Fruit fly (Drosophila melanogaster) whole organism, embryonic: ENCODE measurements around the gene H2.0.

Source experiments
- B-H2 ChIP-seq: fragments of 200-800 bp; sonication (Bioruptor generic); optimal IDR thresholded peaks from 2 replicates; lab custom pipeline; 2018; ENCODE audit warnings: missing biosample characterization, mild to moderate bottlenecking, missing genetic modification characterization
- CG11247 ChIP-seq: fragments of 200-800 bp; sonication (Bioruptor generic); IDR thresholded peaks from 2 replicates; pipeline ENCODE4 v1.3.6; 2022; ENCODE audit warnings: missing biosample characterization, missing genetic modification characterization
- CG11398 ChIP-seq: fragments of 200-800 bp; sonication (Bioruptor generic); optimal IDR thresholded peaks from 2 replicates; lab custom pipeline; 2016; ENCODE audit warnings: missing biosample characterization, missing genetic modification characterization
- CG13624 ChIP-seq: fragments of 200-800 bp; sonication (Bioruptor generic); optimal IDR thresholded peaks from 2 replicates; lab custom pipeline; 2016; ENCODE audit warnings: missing biosample characterization, missing genetic modification characterization
- CG15073 ChIP-seq: fragments of 200-800 bp; sonication (Bioruptor generic); optimal IDR thresholded peaks from 2 replicates; lab custom pipeline; 2016; ENCODE audit warnings: missing biosample characterization, missing genetic modification characterization
- CG15696 ChIP-seq: fragments of 200-800 bp; sonication (Bioruptor generic); optimal IDR thresholded peaks from 2 replicates; lab custom pipeline; 2019; ENCODE audit warnings: missing biosample characterization, mild to moderate bottlenecking, missing genetic modification characterization, moderate library complexity
- CG1647 ChIP-seq: fragments of 200-800 bp; sonication (Bioruptor generic); optimal IDR thresholded peaks from 3 replicates; lab custom pipeline; 2016; ENCODE audit warnings: missing biosample characterization, missing genetic modification characterization
- CG17385 ChIP-seq: fragments of 200-800 bp; sonication (Bioruptor generic); optimal IDR thresholded peaks from 3 replicates; lab custom pipeline; 2018; ENCODE audit warnings: missing biosample characterization, mild to moderate bottlenecking, missing genetic modification characterization
- CG18599 ChIP-seq: fragments of 200-800 bp; sonication (Bioruptor generic); optimal IDR thresholded peaks from 3 replicates; lab custom pipeline; 2017; ENCODE audit warnings: missing biosample characterization, missing genetic modification characterization, mild to moderate bottlenecking, moderate library complexity, missing genetic modification reagents
- CG18619 ChIP-seq: fragments of 200-800 bp; sonication (Bioruptor generic); optimal IDR thresholded peaks from 3 replicates; lab custom pipeline; 2017; ENCODE audit warnings: missing biosample characterization, mild to moderate bottlenecking, missing genetic modification characterization
- CG3281 ChIP-seq: fragments of 200-800 bp; sonication (Bioruptor generic); optimal IDR thresholded peaks from 3 replicates; lab custom pipeline; 2017; ENCODE audit warnings: missing biosample characterization, mild to moderate bottlenecking, missing genetic modification characterization
- CG33557 ChIP-seq: fragments of 200-800 bp; sonication (Bioruptor generic); optimal IDR thresholded peaks from 2 replicates; lab custom pipeline; 2019; ENCODE audit warnings: missing biosample characterization, mild to moderate bottlenecking, missing genetic modification characterization, moderate library complexity
- CG4617 ChIP-seq: fragments of 200-800 bp; sonication (Bioruptor generic); optimal IDR thresholded peaks from 3 replicates; lab custom pipeline; 2016; ENCODE audit warnings: missing biosample characterization, missing genetic modification characterization, borderline replicate concordance
- CG6272 ChIP-seq: fragments of 200-800 bp; sonication (Bioruptor generic); IDR thresholded peaks from 2 replicates; pipeline ENCODE4 v1.3.6; 2022; ENCODE audit warnings: missing biosample characterization, missing genetic modification characterization
- CG7357 ChIP-seq: fragments of 200-800 bp; sonication (Bioruptor generic); IDR thresholded peaks from 3 replicates; pipeline ENCODE4 v1.3.6; 2022; ENCODE audit warnings: missing biosample characterization, missing genetic modification characterization
- CG8281 ChIP-seq: fragments of 200-800 bp; sonication (Bioruptor generic); optimal IDR thresholded peaks from 2 replicates; lab custom pipeline; 2018; ENCODE audit warnings: missing biosample characterization, mild to moderate bottlenecking, missing genetic modification characterization, moderate library complexity
- CG8359 ChIP-seq: fragments of 200-800 bp; sonication (Bioruptor generic); optimal IDR thresholded peaks from 2 replicates; lab custom pipeline; 2017; ENCODE audit warnings: missing biosample characterization, mild to moderate bottlenecking, missing genetic modification characterization, borderline replicate concordance
- CG8924 ChIP-seq: fragments of 200-800 bp; optimal IDR thresholded peaks from 3 replicates; lab custom pipeline; 2019; ENCODE audit warnings: missing biosample characterization, mild to moderate bottlenecking, missing genetic modification characterization, moderate library complexity
- CG9215 ChIP-seq: fragments of 200-800 bp; sonication (Bioruptor generic); IDR thresholded peaks from 2 replicates; pipeline ENCODE4 v1.3.6; 2022; ENCODE audit warnings: missing biosample characterization, missing genetic modification characterization
- CG9609 ChIP-seq: fragments of 200-800 bp; sonication (Bioruptor generic); optimal IDR thresholded peaks from 3 replicates; lab custom pipeline; 2016; ENCODE audit warnings: missing biosample characterization, missing genetic modification characterization
- CG9876 ChIP-seq: fragments of 200-800 bp; sonication (Bioruptor generic); optimal IDR thresholded peaks from 2 replicates; lab custom pipeline; 2016; ENCODE audit warnings: missing biosample characterization, missing genetic modification characterization
- CoRest ChIP-seq: fragments of 200-800 bp; sonication (Bioruptor generic); optimal IDR thresholded peaks from 3 replicates; lab custom pipeline; 2018; ENCODE audit warnings: missing biosample characterization, mild to moderate bottlenecking, missing genetic modification characterization, moderate library complexity
- E2f2 ChIP-seq: fragments of 200-800 bp; sonication (Bioruptor generic); IDR thresholded peaks from 2 replicates; pipeline ENCODE4 v1.3.6; 2022; ENCODE audit warnings: missing biosample characterization, missing genetic modification characterization
- GATAe ChIP-seq: fragments of 200-800 bp; sonication (Bioruptor generic); conservative IDR thresholded peaks from 2 replicates; pipeline ENCODE4 v1.3.6; 2022; ENCODE audit warnings: missing biosample characterization, missing genetic modification characterization
- Gsc ChIP-seq: fragments of 200-800 bp; sonication (Bioruptor generic); IDR thresholded peaks from 2 replicates; pipeline ENCODE4 v1.3.6; 2022; ENCODE audit warnings: missing biosample characterization, missing genetic modification characterization
- Hey ChIP-seq: fragments of 200-800 bp; sonication (Bioruptor generic); optimal IDR thresholded peaks from 3 replicates; lab custom pipeline; 2018; ENCODE audit warnings: missing biosample characterization, mild to moderate bottlenecking, missing genetic modification characterization
- Hr78 ChIP-seq, 2 experiments: fragments of 200-800 bp in 1 of 2; fragments of >200 bp in 1 of 2; sonication (Bioruptor generic) in 1 of 2; optimal IDR thresholded peaks; 2 replicates each; lab custom pipeline; 2017 to 2019; ENCODE audit warnings: missing biosample characterization in 2 of 2, missing genetic modification characterization in 2 of 2, mild to moderate bottlenecking in 1 of 2, moderate library complexity in 1 of 2
- Lpt ChIP-seq: fragments of >200 bp; optimal IDR thresholded peaks from 2 replicates; lab custom pipeline; 2018; ENCODE audit warnings: missing biosample characterization, missing genetic modification characterization
- MESR4 ChIP-seq: fragments of 200-800 bp; sonication (Bioruptor generic); optimal IDR thresholded peaks from 2 replicates; lab custom pipeline; 2018; ENCODE audit warnings: missing biosample characterization, mild to moderate bottlenecking, missing genetic modification characterization, moderate library complexity
- Mes4 ChIP-seq: fragments of 200-800 bp; sonication (Bioruptor generic); optimal IDR thresholded peaks from 2 replicates; lab custom pipeline; 2016; ENCODE audit warnings: missing biosample characterization, missing genetic modification characterization
- Scr ChIP-seq: fragments of 200-800 bp; sonication (Bioruptor generic); IDR thresholded peaks from 2 replicates; pipeline ENCODE4 v1.3.6; 2022; ENCODE audit warnings: missing biosample characterization, missing genetic modification characterization; ENCODE audit not compliant: partially characterized antibody
- Six4 ChIP-seq: fragments of 200-800 bp; sonication (Bioruptor generic); optimal IDR thresholded peaks from 2 replicates; lab custom pipeline; 2016; ENCODE audit warnings: missing biosample characterization, missing genetic modification characterization
- abd-A ChIP-seq: fragments of 200-800 bp; sonication (Bioruptor generic); optimal IDR thresholded peaks from 3 replicates; lab custom pipeline; 2019; ENCODE audit warnings: missing biosample characterization, mild to moderate bottlenecking, missing genetic modification characterization, moderate library complexity
- ap ChIP-seq: fragments of 200-800 bp; sonication (Bioruptor generic); IDR thresholded peaks from 2 replicates; pipeline ENCODE4 v1.3.6; 2022; ENCODE audit warnings: missing biosample characterization, missing genetic modification characterization
- bcd ChIP-seq: fragments of 200-800 bp; sonication (Bioruptor generic); optimal IDR thresholded peaks from 2 replicates; lab custom pipeline; 2017; ENCODE audit warnings: missing biosample characterization, mild to moderate bottlenecking, missing genetic modification characterization
- bowl ChIP-seq: fragments of 200-800 bp; sonication (Bioruptor generic); IDR thresholded peaks from 2 replicates; pipeline ENCODE4 v1.3.6; 2022; ENCODE audit warnings: missing biosample characterization, missing genetic modification characterization
- bsh ChIP-seq, 2 experiments: fragments of 200-800 bp; sonication (Bioruptor generic); optimal IDR thresholded peaks; 2 replicates each; lab custom pipeline; 2017 to 2018; ENCODE audit warnings: mild to moderate bottlenecking in 2 of 2, missing biosample characterization in 2 of 2, missing genetic modification characterization in 2 of 2, moderate library complexity in 1 of 2
- chinmo ChIP-seq: fragments of 200-800 bp; sonication (Bioruptor generic); IDR thresholded peaks from 4 replicates; pipeline ENCODE4 v1.3.6; 2022; ENCODE audit warnings: missing biosample characterization, missing genetic modification characterization; ENCODE audit not compliant: partially characterized antibody
- dimm ChIP-seq: fragments of 200-800 bp; sonication (Bioruptor generic); IDR thresholded peaks from 2 replicates; pipeline ENCODE4 v1.3.6; 2022; ENCODE audit warnings: missing biosample characterization, missing genetic modification characterization
- disco-r ChIP-seq: fragments of 200-800 bp; sonication (Bioruptor generic); optimal IDR thresholded peaks from 2 replicates; lab custom pipeline; 2016; ENCODE audit warnings: missing biosample characterization, missing genetic modification characterization
- en ChIP-seq: fragments of 200-800 bp; sonication (Bioruptor generic); optimal IDR thresholded peaks from 2 replicates; lab custom pipeline; 2016; ENCODE audit warnings: missing biosample characterization, missing genetic modification characterization
- grau ChIP-seq: fragments of 200-800 bp; optimal IDR thresholded peaks from 3 replicates; lab custom pipeline; 2019; ENCODE audit warnings: missing biosample characterization, mild to moderate bottlenecking, missing genetic modification characterization, moderate library complexity
- kah ChIP-seq: fragments of 200-800 bp; sonication (Bioruptor generic); optimal IDR thresholded peaks from 2 replicates; lab custom pipeline; 2018; ENCODE audit warnings: missing biosample characterization, mild to moderate bottlenecking, missing genetic modification characterization
- klu ChIP-seq: fragments of 200-800 bp; sonication (Bioruptor generic); IDR thresholded peaks from 2 replicates; pipeline ENCODE4 v1.3.6; 2022; ENCODE audit warnings: missing biosample characterization, missing genetic modification characterization
- maf-S ChIP-seq: fragments of 200-800 bp; sonication (Bioruptor generic); optimal IDR thresholded peaks from 2 replicates; lab custom pipeline; 2016; ENCODE audit warnings: missing biosample characterization, missing genetic modification characterization
- sc ChIP-seq, 3 experiments: fragments of >200 bp in 2 of 3; fragments of 200-800 bp in 1 of 3; sonication (Bioruptor generic) in 1 of 3; optimal IDR thresholded peaks; 2 replicates in 2 of 3; 3 replicates in 1 of 3; lab custom pipeline; 2017; ENCODE audit warnings: mild to moderate bottlenecking in 1 of 3, missing biosample characterization in 1 of 3, missing genetic modification characterization in 1 of 3, missing genetic modification reagents in 1 of 3
- slou ChIP-seq: fragments of 200-800 bp; sonication (Bioruptor generic); optimal IDR thresholded peaks from 3 replicates; lab custom pipeline; 2016; ENCODE audit warnings: missing biosample characterization, missing genetic modification characterization
- tll ChIP-seq, 2 experiments: fragments of 200-800 bp in 1 of 2; fragments of >200 bp in 1 of 2; sonication (Bioruptor generic) in 1 of 2; optimal IDR thresholded peaks; 2 replicates each; lab custom pipeline; 2017 to 2019; ENCODE audit warnings: missing biosample characterization in 2 of 2, missing genetic modification characterization in 2 of 2, mild to moderate bottlenecking in 1 of 2, moderate library complexity in 1 of 2
- trem ChIP-seq: fragments of 200-800 bp; optimal IDR thresholded peaks from 3 replicates; lab custom pipeline; 2019; ENCODE audit warnings: missing biosample characterization, mild to moderate bottlenecking, missing genetic modification characterization, moderate library complexity
- ttk ChIP-seq: fragments of 200-800 bp; sonication (Bioruptor generic); IDR thresholded peaks from 2 replicates; pipeline ENCODE4 v2.1.2; 2022; ENCODE audit warnings: missing biosample characterization, missing genetic modification characterization
- twi ChIP-seq: fragments of 200-800 bp; optimal IDR thresholded peaks from 2 replicates; lab custom pipeline; 2019; ENCODE audit warnings: missing biosample characterization, mild to moderate bottlenecking, missing genetic modification characterization, moderate library complexity

Gene H2.0

dm6 chr2L:6048542-6048941 is 29.3 kb upstream of the H2.0 start, which contains the start of the genes CG34179 and slmo (continued):
- TF ChIP-seq chinmo (GFP tag; lab: Robert Waterston, UW) = no peak
- no peak for TF ChIP-seq Gsc (GFP tag; lab: Robert Waterston, UW)
- TF ChIP-seq CG33557 (GFP tag; lab: Kevin White, UChicago) = no peak
- no peak for TF ChIP-seq GATAe (GFP tag; lab: Robert Waterston, UW)
- no peak for TF ChIP-seq klu
- no peak for TF ChIP-seq Mes4 (GFP tag; lab: Kevin White, UChicago)
- no peak for TF ChIP-seq ttk
- no peak for TF ChIP-seq abd-A (tag; lab: Kevin White, UChicago)
- TF ChIP-seq Hey = no peak
- TF ChIP-seq CG8924 (tag; lab: Kevin White, UChicago) = no peak
- TF ChIP-seq bcd = no peak
- TF ChIP-seq twi (tag; lab: Kevin White, UChicago) = no peak
- no peak for TF ChIP-seq ap (GFP tag; lab: Robert Waterston, UW)
- TF ChIP-seq CG15073 (GFP tag; lab: Kevin White, UChicago) = no peak
- TF ChIP-seq CG17385 (GFP tag; lab: Kevin White, UChicago) = no peak
- TF ChIP-seq CG7357 (GFP tag; lab: Robert Waterston, UW) = no peak
- TF ChIP-seq CG8281 (tag; lab: Kevin White, UChicago) = no peak
- no peak for TF ChIP-seq Six4 (GFP tag; lab: Kevin White, UChicago)
- TF ChIP-seq CG11398 (GFP tag; lab: Kevin White, UChicago) = no peak
- no peak for TF ChIP-seq CG18619 (GFP tag; lab: Kevin White, UChicago)
- TF ChIP-seq CG18599 = no peak
- TF ChIP-seq disco-r (GFP tag; lab: Kevin White, UChicago) = no peak
- TF ChIP-seq CG1647 = no peak
- no peak for TF ChIP-seq CG15696 (tag; lab: Kevin White, UChicago)
- TF ChIP-seq CG9215 (GFP tag; lab: Robert Waterston, UW) = no peak
- peak; percentile 35 for TF ChIP-seq trem
- peak; percentile 32 for TF ChIP-seq CG4617 (GFP tag; lab: Kevin White, UChicago)
- no peak for TF ChIP-seq grau (tag; lab: Kevin White, UChicago)
- TF ChIP-seq Lpt = no peak
- TF ChIP-seq bsh (GFP tag; optimal IDR thresholded peaks at IDR 0.05; lab: Kevin White, UChicago) = no peak
- no peak for TF ChIP-seq CG3281 (GFP tag; lab: Kevin White, UChicago)
- no peak for TF ChIP-seq slou (GFP tag; lab: Kevin White, UChicago)
- TF ChIP-seq CG6272 (GFP tag; lab: Robert Waterston, UW) = no peak
- TF ChIP-seq en (GFP tag; lab: Kevin White, UChicago) = no peak
- no peak for TF ChIP-seq sc (optimal IDR thresholded peaks at IDR 0.05; lab: Kevin White, UChicago)
- no peak for TF ChIP-seq sc (GFP tag; optimal IDR thresholded peaks at IDR 0.05; lab: Kevin White, UChicago)
- no peak for TF ChIP-seq CG8359 (GFP tag; lab: Kevin White, UChicago)
- no peak for TF ChIP-seq maf-S (GFP tag; lab: Kevin White, UChicago)
- peak; percentile 30; the same call in 1 of the 2 replicates for TF ChIP-seq Scr (GFP tag; lab: Robert Waterston, UW)
- TF ChIP-seq bowl = no peak
- no peak for TF ChIP-seq CG11247 (GFP tag; lab: Robert Waterston, UW)
- no peak for TF ChIP-seq kah (GFP tag; lab: Kevin White, UChicago)
- TF ChIP-seq tll (GFP tag; optimal IDR thresholded peaks at IDR 0.05; lab: Kevin White, UChicago) = no peak
- no peak for TF ChIP-seq CoRest
- TF ChIP-seq E2f2 (GFP tag; lab: Robert Waterston, UW) = peak; percentile 52
- TF ChIP-seq dimm = no peak
- no peak for TF ChIP-seq CG13624
- TF ChIP-seq MESR4 = peak; percentile 41
- no peak for TF ChIP-seq CG9876 (GFP tag; lab: Kevin White, UChicago)
- TF ChIP-seq CG9609 (GFP tag; lab: Kevin White, UChicago) = no peak
- no peak for TF ChIP-seq Hr78 (GFP tag; optimal IDR thresholded peaks at IDR 0.05; lab: Kevin White, UChicago)
- no peak for TF ChIP-seq B-H2 (GFP tag; lab: Kevin White, UChicago)
